Fruit fly (Drosophila melanogaster) whole organism, prepupa: Measurements from ENCODE around the gene hook.

Experiments
- Blimp-1 ChIP-seq: fragments of 200-800 bp; sonication (Bioruptor generic); optimal IDR thresholded peaks from 3 replicates; lab custom pipeline; 2017; ENCODE audit warnings: missing biosample characterization, missing genetic modification characterization, mild to moderate bottlenecking, moderate library complexity, missing genetic modification reagents
- CG10631 ChIP-seq: fragments of 200-800 bp; sonication (Bioruptor generic); optimal IDR thresholded peaks from 2 replicates; lab custom pipeline; 2016; ENCODE audit warnings: missing biosample characterization, missing genetic modification characterization
- CG10669 ChIP-seq: fragments of 200-800 bp; sonication (Bioruptor generic); optimal IDR thresholded peaks from 3 replicates; lab custom pipeline; 2018; ENCODE audit warnings: missing biosample characterization, mild to moderate bottlenecking, missing genetic modification characterization, moderate library complexity
- CG11294 ChIP-seq: fragments of 200-800 bp; sonication (Bioruptor generic); IDR thresholded peaks from 2 replicates; pipeline ENCODE4 v1.3.6; 2022; ENCODE audit warnings: missing biosample characterization, missing genetic modification characterization
- CG11902 ChIP-seq: fragments of 200-800 bp; sonication (Bioruptor generic); optimal IDR thresholded peaks from 3 replicates; lab custom pipeline; 2016; ENCODE audit warnings: missing biosample characterization, missing genetic modification characterization
- CG15336 ChIP-seq: fragments of 200-800 bp; sonication (Bioruptor generic); IDR thresholded peaks from 2 replicates; pipeline ENCODE4 v1.3.6; 2022; ENCODE audit warnings: missing biosample characterization, missing genetic modification characterization
- CG1621 ChIP-seq: fragments of 200-800 bp; sonication (Bioruptor generic); optimal IDR thresholded peaks from 3 replicates; lab custom pipeline; 2018; ENCODE audit warnings: missing biosample characterization, mild to moderate bottlenecking, missing genetic modification characterization
- CG3032 ChIP-seq: fragments of 200-800 bp; optimal IDR thresholded peaks from 2 replicates; lab custom pipeline; 2019; ENCODE audit warnings: missing biosample characterization, mild to moderate bottlenecking, missing genetic modification characterization, moderate library complexity
- CG31627 ChIP-seq: fragments of 200-800 bp; sonication (Bioruptor generic); optimal IDR thresholded peaks from 3 replicates; lab custom pipeline; 2016; ENCODE audit warnings: missing biosample characterization, missing genetic modification characterization
- CG32006 ChIP-seq: fragments of 200-800 bp; sonication (Bioruptor generic); optimal IDR thresholded peaks from 3 replicates; lab custom pipeline; 2017; ENCODE audit warnings: missing biosample characterization, mild to moderate bottlenecking, missing genetic modification characterization
- CG34406 ChIP-seq: fragments of 200-800 bp; sonication (Bioruptor generic); optimal IDR thresholded peaks from 3 replicates; lab custom pipeline; 2016; ENCODE audit warnings: missing biosample characterization, missing genetic modification characterization
- CG3919 ChIP-seq: fragments of 200-800 bp; sonication (Bioruptor generic); optimal IDR thresholded peaks from 3 replicates; lab custom pipeline; 2016; ENCODE audit warnings: missing biosample characterization, missing genetic modification characterization
- CG4318 ChIP-seq: fragments of 200-800 bp; sonication (Bioruptor generic); optimal IDR thresholded peaks from 3 replicates; lab custom pipeline; 2017; ENCODE audit warnings: missing biosample characterization, mild to moderate bottlenecking, missing genetic modification characterization
- CG6163 ChIP-seq: fragments of 200-800 bp; sonication (Bioruptor generic); IDR thresholded peaks from 3 replicates; pipeline ENCODE4 v1.3.6; 2022; ENCODE audit warnings: missing biosample characterization, missing genetic modification characterization
- CG6276 ChIP-seq: fragments of 200-800 bp; sonication (Bioruptor generic); optimal IDR thresholded peaks from 2 replicates; lab custom pipeline; 2017; ENCODE audit warnings: missing biosample characterization, mild to moderate bottlenecking, missing genetic modification characterization
- CG6808 ChIP-seq: fragments of 200-800 bp; sonication (Bioruptor generic); optimal IDR thresholded peaks from 3 replicates; lab custom pipeline; 2017; ENCODE audit warnings: missing biosample characterization, missing genetic modification characterization, mild to moderate bottlenecking, moderate library complexity, missing genetic modification reagents
- CG6854 ChIP-seq: fragments of 200-800 bp; sonication (Bioruptor generic); optimal IDR thresholded peaks from 2 replicates; lab custom pipeline; 2017; ENCODE audit warnings: missing biosample characterization, mild to moderate bottlenecking, missing genetic modification characterization
- CG8119 ChIP-seq: fragments of 200-800 bp; sonication (Bioruptor generic); IDR thresholded peaks from 3 replicates; pipeline ENCODE4 v1.3.6; 2022; ENCODE audit warnings: missing biosample characterization, missing genetic modification characterization
- CG8632 ChIP-seq: fragments of 200-800 bp; sonication (Bioruptor generic); optimal IDR thresholded peaks from 3 replicates; lab custom pipeline; 2016; ENCODE audit warnings: missing biosample characterization, missing genetic modification characterization
- Eip78C ChIP-seq: fragments of 200-800 bp; sonication (Bioruptor generic); peaks from one replicate; lab custom pipeline; 2016; ENCODE audit warnings: missing biosample characterization, missing genetic modification characterization
- Eip93F ChIP-seq: fragments of 200-800 bp; sonication (Bioruptor generic); optimal IDR thresholded peaks from 2 replicates; lab custom pipeline; 2016; ENCODE audit warnings: missing biosample characterization, mild to moderate bottlenecking, missing genetic modification characterization
- Ets96B ChIP-seq: fragments of 200-800 bp; optimal IDR thresholded peaks from 2 replicates; lab custom pipeline; 2019; ENCODE audit warnings: missing biosample characterization, mild to moderate bottlenecking, missing genetic modification characterization, moderate library complexity
- Gug ChIP-seq: fragments of 200-800 bp; sonication (Bioruptor generic); IDR thresholded peaks from 2 replicates; pipeline ENCODE4 v1.3.6; 2022; ENCODE audit warnings: missing biosample characterization, missing genetic modification characterization
- Hr38 ChIP-seq: sonication (Bioruptor generic); optimal IDR thresholded peaks from 2 replicates; lab custom pipeline; 2016; ENCODE audit warnings: missing biosample characterization, missing genetic modification characterization
- Hr39 ChIP-seq: fragments of 200-800 bp; sonication (Bioruptor generic); optimal IDR thresholded peaks from 2 replicates; lab custom pipeline; 2016; ENCODE audit warnings: missing biosample characterization, missing genetic modification characterization
- Smox ChIP-seq: fragments of 200-800 bp; sonication (Bioruptor generic); optimal IDR thresholded peaks from 3 replicates; lab custom pipeline; 2016; ENCODE audit warnings: missing biosample characterization, missing genetic modification characterization
- Sox102F ChIP-seq: fragments of 200-800 bp; sonication (Bioruptor generic); optimal IDR thresholded peaks from 2 replicates; lab custom pipeline; 2016; ENCODE audit warnings: missing biosample characterization, mild to moderate bottlenecking, missing genetic modification characterization
- Sox14 ChIP-seq: fragments of 200-800 bp; sonication (Bioruptor generic); optimal IDR thresholded peaks from 3 replicates; lab custom pipeline; 2016; ENCODE audit warnings: missing biosample characterization, missing genetic modification characterization
- achi ChIP-seq: fragments of 200-800 bp; sonication (Bioruptor generic); optimal IDR thresholded peaks from 3 replicates; lab custom pipeline; 2016; ENCODE audit warnings: missing biosample characterization, missing genetic modification characterization
- acj6 ChIP-seq: fragments of 200-800 bp; sonication (Bioruptor generic); optimal IDR thresholded peaks from 3 replicates; lab custom pipeline; 2016; ENCODE audit warnings: missing biosample characterization, missing genetic modification characterization
- dac ChIP-seq: fragments of 200-800 bp; sonication (Bioruptor generic); optimal IDR thresholded peaks from 2 replicates; lab custom pipeline; 2017; ENCODE audit warnings: missing biosample characterization, mild to moderate bottlenecking, missing genetic modification characterization
- dsx ChIP-seq: fragments of 200-800 bp; optimal IDR thresholded peaks from 3 replicates; lab custom pipeline; 2019; ENCODE audit warnings: missing biosample characterization, mild to moderate bottlenecking, missing genetic modification characterization, moderate library complexity; ENCODE audit not compliant: poor library complexity, severe bottlenecking
- eg ChIP-seq: fragments of 200-800 bp; sonication (Bioruptor generic); IDR thresholded peaks from 3 replicates; pipeline ENCODE4 v1.3.6; 2022; ENCODE audit warnings: missing biosample characterization, missing genetic modification characterization
- esn ChIP-seq: fragments of 200-800 bp; sonication (Bioruptor generic); optimal IDR thresholded peaks from 2 replicates; lab custom pipeline; 2016; ENCODE audit warnings: missing biosample characterization, mild to moderate bottlenecking, missing genetic modification characterization, moderate library complexity
- fkh ChIP-seq: fragments of 200-800 bp; sonication (Bioruptor generic); optimal IDR thresholded peaks from 3 replicates; lab custom pipeline; 2017; ENCODE audit warnings: missing biosample characterization, mild to moderate bottlenecking, missing genetic modification characterization, moderate library complexity
- lz ChIP-seq: fragments of 200-800 bp; sonication (Bioruptor generic); optimal IDR thresholded peaks from 3 replicates; lab custom pipeline; 2016; ENCODE audit warnings: missing biosample characterization, missing genetic modification characterization
- salr ChIP-seq, 2 experiments: fragments of 200-800 bp; sonication (Bioruptor generic); optimal IDR thresholded peaks; 3 replicates each; lab custom pipeline; 2016 to 2018; ENCODE audit warnings: missing biosample characterization in 2 of 2, missing genetic modification characterization in 2 of 2, mild to moderate bottlenecking in 1 of 2
- spab ChIP-seq: fragments of 200-800 bp; sonication (Bioruptor generic); optimal IDR thresholded peaks from 2 replicates; lab custom pipeline; 2017; ENCODE audit warnings: missing biosample characterization, mild to moderate bottlenecking, missing genetic modification characterization, missing genetic modification reagents
- svp ChIP-seq: fragments of 200-800 bp; sonication (Bioruptor generic); peaks from one replicate; lab custom pipeline; 2016; ENCODE audit warnings: missing biosample characterization, missing genetic modification characterization
- topi ChIP-seq: fragments of 200-800 bp; sonication (Bioruptor generic); optimal IDR thresholded peaks from 3 replicates; lab custom pipeline; 2016; ENCODE audit warnings: missing biosample characterization, missing genetic modification characterization
- vri ChIP-seq: fragments of 200-800 bp; sonication (Bioruptor generic); optimal IDR thresholded peaks from 3 replicates; lab custom pipeline; 2016; ENCODE audit warnings: missing biosample characterization, mild to moderate bottlenecking, missing genetic modification characterization

hook gene

DNA sequence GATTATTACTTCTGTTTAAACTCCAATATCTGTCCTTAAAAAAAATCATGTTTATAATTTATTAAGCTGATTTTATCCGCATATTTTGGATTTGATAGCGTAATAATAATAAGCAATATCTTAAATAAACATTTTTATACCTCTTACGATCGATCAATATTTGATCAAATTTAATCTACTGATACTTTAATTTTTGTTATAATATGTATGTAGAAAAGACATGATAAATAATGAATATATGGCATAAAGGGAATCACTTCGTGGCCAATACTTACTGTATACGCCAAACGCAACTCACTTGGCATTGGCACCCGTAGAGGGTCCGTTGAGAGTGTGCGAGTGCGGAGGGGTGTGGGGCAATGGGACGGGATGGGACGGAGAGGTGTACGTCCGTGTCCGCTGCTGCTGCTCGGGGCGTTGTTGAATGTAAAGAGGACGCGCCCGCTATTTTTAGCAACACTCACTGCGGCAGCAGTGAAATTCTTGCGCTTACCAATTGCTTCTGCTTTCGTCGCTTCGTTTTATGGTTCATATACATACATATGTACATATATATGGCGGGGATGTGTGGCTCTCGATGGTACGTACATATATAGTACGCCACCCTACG is 2.9 kb upstream of the hook start (continued):
- TF ChIP-seq CG31627 (GFP tag; lab: Kevin White, UChicago) (no peak), CG8632 (GFP tag; lab: Kevin White, UChicago) (peak; percentile 14), CG34406 (GFP tag; lab: Kevin White, UChicago) (no peak), CG6163 (GFP tag; lab: Robert Waterston, UW) (no peak), lz (GFP tag; lab: Kevin White, UChicago) (no peak), acj6 (GFP tag; lab: Kevin White, UChicago) (peak; percentile 10), CG10631 (GFP tag; lab: Kevin White, UChicago) (no peak), dsx (GFP tag; lab: Kevin White, UChicago) (no peak), esn (peak; percentile 14), CG6276 (peak; percentile 1), CG3032 (no peak), Sox14 (GFP tag; lab: Kevin White, UChicago) (no peak), Hr38 (GFP tag; lab: Kevin White, UChicago) (no peak), CG32006 (GFP tag; lab: Kevin White, UChicago) (peak; percentile 34), CG6854 (GFP tag; lab: Kevin White, UChicago) (no peak), spab (GFP tag; lab: Kevin White, UChicago) (no peak), CG3919 (GFP tag; lab: Kevin White, UChicago) (peak; percentile 11), dac (no peak), Blimp-1 (no peak), CG8119 (GFP tag; lab: Robert Waterston, UW) (no peak), svp (GFP tag; lab: Kevin White, UChicago) (peak; percentile 54), Ets96B (tag; lab: Kevin White, UChicago) (no peak), salr (GFP tag; optimal IDR thresholded peaks at IDR 0.05; lab: Kevin White, UChicago) (no peak), CG6808 (GFP tag; lab: Kevin White, UChicago) (no peak), vri (GFP tag; lab: Kevin White, UChicago) (no peak), CG4318 (no peak), Sox102F (GFP tag; lab: Kevin White, UChicago) (no peak), CG15336 (GFP tag; lab: Robert Waterston, UW) (no peak), Gug (GFP tag; lab: Robert Waterston, UW) (no peak), Hr39 (no peak), fkh (no peak), topi (GFP tag; lab: Kevin White, UChicago) (no peak), Smox (no peak), Eip78C (GFP tag; lab: Kevin White, UChicago) (peak; percentile 82), CG1621 (tag; lab: Kevin White, UChicago) (peak; percentile 48), CG11902 (no peak)

DNA sequence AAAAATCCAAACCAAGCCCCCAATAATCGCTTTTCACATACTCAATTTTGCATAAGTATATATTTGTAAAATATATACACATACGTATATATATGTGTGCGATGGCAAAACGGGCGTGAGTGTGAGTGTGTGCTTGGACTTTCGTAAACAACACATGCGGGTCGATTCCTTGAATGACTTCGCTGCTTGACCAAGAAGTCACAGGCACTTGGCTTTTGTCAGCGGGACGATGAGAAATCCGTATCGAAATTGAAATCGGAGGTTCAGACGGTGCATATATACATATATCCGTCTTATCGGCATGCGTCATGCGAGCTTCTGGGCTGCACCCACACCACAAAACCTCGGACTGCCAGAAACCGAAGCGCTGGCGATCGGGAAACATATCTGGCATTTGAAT is 1.7 kb upstream of the hook start:
- TF ChIP-seq CG11294 (GFP tag; lab: Robert Waterston, UW) (no peak), Eip93F (GFP tag; lab: Kevin White, UChicago) (peak; percentile 37), CG6808 (GFP tag; lab: Kevin White, UChicago) (no peak), svp (GFP tag; lab: Kevin White, UChicago) (peak; percentile 90)

dm6 chr2L:19034213-19034929 is 1.1 kb upstream of the hook start, which contains the start of the genes mib2 and CG31800:
TSS of gene mib2 (plus strand) at chr2L:19034444.
TSS of gene CG31800 (minus strand) at chr2L:19034576.
- TF ChIP-seq fkh (peak; percentile 36), CG10669 (no peak), esn (peak; percentile 21), CG6808 (GFP tag; lab: Kevin White, UChicago) (peak; percentile 13), CG10631 (GFP tag; lab: Kevin White, UChicago) (no peak), Eip78C (GFP tag; lab: Kevin White, UChicago) (peak; percentile 52), spab (GFP tag; lab: Kevin White, UChicago) (no peak), dsx (GFP tag; lab: Kevin White, UChicago) (peak; percentile 58), eg (GFP tag; lab: Robert Waterston, UW) (no peak), svp (GFP tag; lab: Kevin White, UChicago) (peak; percentile 71), acj6 (GFP tag; lab: Kevin White, UChicago) (peak; percentile 3), achi (GFP tag; lab: Kevin White, UChicago) (peak; percentile 16)
